Fruit fly (Drosophila melanogaster): ENCODE measurements around the gene nis.

nis gene

dm6 chr2L:1590167-1590566 is 3.2 kb upstream of the nis start (continued):
- TF ChIP-seq fd102C (GFP tag; optimal IDR thresholded peaks at IDR 0.05) = no peak
- peak; percentile 86 for TF ChIP-seq CG2120 (GFP tag; optimal IDR thresholded peaks at IDR 0.05)
- TF ChIP-seq nau (GFP tag; optimal IDR thresholded peaks at IDR 0.05) = peak; percentile 71
- TF ChIP-seq cato (GFP tag; optimal IDR thresholded peaks at IDR 0.05; ENCODE audit: borderline replicate concordance) = peak; percentile 50
- TF ChIP-seq maf-S (GFP tag; optimal IDR thresholded peaks at IDR 0.05) = peak; percentile 68
- TF ChIP-seq zfh2 (GFP tag; optimal IDR thresholded peaks at IDR 0.05) = peak; percentile 58
- peak; percentile 83 for TF ChIP-seq CG12769 (tag; optimal IDR thresholded peaks at IDR 0.05)
- TF ChIP-seq CG10565 (GFP tag; optimal IDR thresholded peaks at IDR 0.05) = no peak
- TF ChIP-seq CHES-1-like (GFP tag; optimal IDR thresholded peaks at IDR 0.05) = peak; percentile 61
- no peak for TF ChIP-seq nerfin-1 (tag; optimal IDR thresholded peaks at IDR 0.05)
- TF ChIP-seq gce (GFP tag; IDR thresholded peaks at IDR 0.05) = peak; percentile 67; the same call in 2 of the 3 replicates
- TF ChIP-seq NfI (GFP tag; optimal IDR thresholded peaks at IDR 0.05) = peak; percentile 74
- no peak for TF ChIP-seq CG17912 (GFP tag; optimal IDR thresholded peaks at IDR 0.05)
- peak; percentile 8 for TF ChIP-seq CG34376 (GFP tag; optimal IDR thresholded peaks at IDR 0.05)
- TF ChIP-seq Camta (GFP tag; optimal IDR thresholded peaks at IDR 0.05) = peak; percentile 78
- TF ChIP-seq hbn (GFP tag; IDR thresholded peaks at IDR 0.05; ENCODE audit: partially characterized antibody) = no peak
- TF ChIP-seq gfzf (GFP tag; optimal IDR thresholded peaks at IDR 0.05) = no peak
- TF ChIP-seq tgo (GFP tag; IDR thresholded peaks at IDR 0.05) = peak; percentile 85
- TF ChIP-seq CG6654 (GFP tag; optimal IDR thresholded peaks at IDR 0.05) = peak; percentile 29
- no peak for TF ChIP-seq cad (GFP tag; optimal IDR thresholded peaks at IDR 0.05)
- no peak for TF ChIP-seq CTCF (GFP tag; optimal IDR thresholded peaks at IDR 0.05)
- TF ChIP-seq HHEX (GFP tag; optimal IDR thresholded peaks at IDR 0.05) = peak; percentile 76
- peak; percentile 84 for TF ChIP-seq ind (GFP tag; optimal IDR thresholded peaks at IDR 0.05)
- peak; percentile 69; the same call in 2 of the 3 replicates for TF ChIP-seq CG11695 (GFP tag; IDR thresholded peaks at IDR 0.05)
- peak in 1 of 2 experiments; percentile 78 for TF ChIP-seq Eip74EF (GFP tag; optimal IDR thresholded peaks at IDR 0.05)
- TF ChIP-seq CG17361 (GFP tag; IDR thresholded peaks at IDR 0.05) = peak; percentile 70; the same call in 2 of the 3 replicates
- peak; percentile 43 for TF ChIP-seq CG12299 (tag; optimal IDR thresholded peaks at IDR 0.05)
- TF ChIP-seq btn (GFP tag; optimal IDR thresholded peaks at IDR 0.05) = peak; percentile 61
- TF ChIP-seq CG12391 (tag; optimal IDR thresholded peaks at IDR 0.05) = no peak
- peak; percentile 73 for TF ChIP-seq Fer3 (tag; optimal IDR thresholded peaks at IDR 0.05)
- TF ChIP-seq onecut (GFP tag; IDR thresholded peaks at IDR 0.05) = peak; percentile 64
- TF ChIP-seq CG5245 (GFP tag; optimal IDR thresholded peaks at IDR 0.05) = peak; percentile 88
- TF ChIP-seq peb (GFP tag; IDR thresholded peaks at IDR 0.05) = peak; percentile 40; the same call in 1 of the 2 replicates
- TF ChIP-seq h (optimal IDR thresholded peaks at IDR 0.05) = no peak
- peak; percentile 27 for TF ChIP-seq exex (tag; optimal IDR thresholded peaks at IDR 0.05)
- TF ChIP-seq CG14050 (GFP tag; IDR thresholded peaks at IDR 0.05) = peak; percentile 73
- TF ChIP-seq cas (GFP tag; IDR thresholded peaks at IDR 0.05) = peak; percentile 70
- TF ChIP-seq fd3F (GFP tag; optimal IDR thresholded peaks at IDR 0.05) = peak; percentile 61
- TF ChIP-seq lov (optimal IDR thresholded peaks at IDR 0.05) = no peak
- 0 out of 3 replicates have a peak, but pooled peaks have one; percentile 54 for TF ChIP-seq lov (GFP tag; IDR thresholded peaks at IDR 0.05)
- peak; percentile 62; the same call in 1 of the 2 replicates for TF ChIP-seq danr (GFP tag; IDR thresholded peaks at IDR 0.05)
- peak; percentile 70 for TF ChIP-seq CG31441 (GFP tag; IDR thresholded peaks at IDR 0.05)
- TF ChIP-seq aop (GFP tag; IDR thresholded peaks at IDR 0.05) = no peak
- peak; percentile 55 for TF ChIP-seq HLH54F (GFP tag; optimal IDR thresholded peaks at IDR 0.05)
- TF ChIP-seq bbx (GFP tag; IDR thresholded peaks at IDR 0.05; ENCODE audit: partially characterized antibody) = no peak
- no peak for TF ChIP-seq CG2202 (tag; optimal IDR thresholded peaks at IDR 0.05)
- peak; percentile 69 for TF ChIP-seq ap (GFP tag; IDR thresholded peaks at IDR 0.05)
- peak; percentile 47; the same call in 1 of the 3 replicates for TF ChIP-seq H15 (GFP tag; IDR thresholded peaks at IDR 0.05)
- TF ChIP-seq CG8478 (optimal IDR thresholded peaks at IDR 0.05) = no peak
- peak; percentile 72 for TF ChIP-seq NK7.1 (GFP tag; optimal IDR thresholded peaks at IDR 0.05)
- no peak for TF ChIP-seq C15 (GFP tag; IDR thresholded peaks at IDR 0.05)
- peak; percentile 73 for TF ChIP-seq CG7372 (GFP tag; IDR thresholded peaks at IDR 0.05)
- TF ChIP-seq crc (GFP tag; optimal IDR thresholded peaks at IDR 0.05) = peak; percentile 57
